2 worm cellular contexts compared by ENCODE assay signal in the genomic region with DNA sequence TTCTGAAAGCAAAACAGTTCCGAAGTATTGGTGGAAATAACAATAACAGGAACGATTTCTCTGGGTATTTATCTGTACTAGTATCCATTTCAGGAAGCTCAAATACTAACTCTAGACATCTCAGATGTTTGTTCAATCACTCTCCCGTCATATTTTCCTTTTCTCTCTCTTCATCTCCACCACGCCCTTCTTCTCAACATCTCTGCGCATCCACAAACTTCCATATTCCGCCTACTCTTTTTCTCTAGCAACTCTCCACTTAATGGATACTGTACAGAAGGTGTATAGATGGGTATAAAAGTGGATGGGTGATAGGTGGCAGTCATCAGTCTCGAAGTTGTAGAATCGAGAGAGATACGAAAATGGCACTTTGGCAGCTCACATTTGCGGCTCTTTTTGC.
A peak's percentile ranks its signal among the peaks of the same experiment; 100 is the strongest.
TF ChIP-seq lines count a peak whose summit lies in the region.

A gene (plus strand): TSS at position 336 of the 400 bp plus-strand sequence.

TF ChIP-seq in whole organism, L1 larva, 84 proteins besides CTCF, POLR2A, EP300 and RAD21 (continued from another document):
- TF ChIP-seq nhr-84 (tag; optimal IDR thresholded peaks at IDR 0.05; lab: Kevin White, UChicago) (no peak), ama-1 (optimal IDR thresholded peaks at IDR 0.05; lab: Kevin White, UChicago) (no peak), mef-2 (tag; optimal IDR thresholded peaks at IDR 0.05; lab: Kevin White, UChicago) (no peak), lir-3 (tag; optimal IDR thresholded peaks at IDR 0.05; lab: Kevin White, UChicago; ENCODE audit: poor library complexity) (no peak), C16A3.4 (tag; optimal IDR thresholded peaks at IDR 0.05; lab: Kevin White, UChicago) (no peak), ztf-11 (tag; optimal IDR thresholded peaks at IDR 0.05; lab: Kevin White, UChicago) (no peak), ztf-4 (tag; optimal IDR thresholded peaks at IDR 0.05; lab: Kevin White, UChicago) (no peak), lin-39 (tag; optimal IDR thresholded peaks at IDR 0.05; lab: Kevin White, UChicago) (no peak), efl-1 (optimal IDR thresholded peaks at IDR 0.05; lab: Kevin White, UChicago) (peak in 1 of 2 experiments; percentile 30), efl-1 (GFP tag; optimal IDR thresholded peaks at IDR 0.05 in 1 of 2; lab: Kevin White, UChicago) (no peak), zag-1 (tag; optimal IDR thresholded peaks at IDR 0.05; lab: Kevin White, UChicago) (no peak), nhr-77 (tag; optimal IDR thresholded peaks at IDR 0.05; lab: Kevin White, UChicago) (no peak), unc-130 (tag; optimal IDR thresholded peaks at IDR 0.05; lab: Kevin White, UChicago) (no peak), fkh-10 (GFP tag; optimal IDR thresholded peaks at IDR 0.05; lab: Kevin White, UChicago) (no peak), nhr-47 (tag; optimal IDR thresholded peaks at IDR 0.05; lab: Kevin White, UChicago) (no peak), egl-27 (tag; optimal IDR thresholded peaks at IDR 0.05; lab: Kevin White, UChicago) (no peak), mdl-1 (tag; optimal IDR thresholded peaks at IDR 0.05; lab: Kevin White, UChicago) (no peak), C34B4.2 (tag; optimal IDR thresholded peaks at IDR 0.05; lab: Kevin White, UChicago) (no peak), sox-4 (tag; optimal IDR thresholded peaks at IDR 0.05; lab: Kevin White, UChicago) (no peak), fkh-4 (tag; optimal IDR thresholded peaks at IDR 0.05; lab: Kevin White, UChicago; ENCODE audit: borderline replicate concordance) (no peak), swsn-7 (tag; optimal IDR thresholded peaks at IDR 0.05; lab: Kevin White, UChicago) (no peak), egl-13 (tag; optimal IDR thresholded peaks at IDR 0.05; lab: Kevin White, UChicago) (no peak), grh-1 (GFP tag; IDR thresholded peaks at IDR 0.05; lab: Robert Waterston, UW) (0 out of 2 replicates have a peak, but pooled peaks have one; percentile 15), blmp-1 (tag; optimal IDR thresholded peaks at IDR 0.05; lab: Kevin White, UChicago) (peak; percentile 87), lin-35 (GFP tag; optimal IDR thresholded peaks at IDR 0.05; lab: Kevin White, UChicago) (peak in 1 of 2 experiments; percentile 46), nhr-71 (tag; optimal IDR thresholded peaks at IDR 0.05; lab: Kevin White, UChicago) (peak; percentile 42), dpl-1 (GFP tag; optimal IDR thresholded peaks at IDR 0.05; lab: Kevin White, UChicago) (no peak), ceh-63 (GFP tag; optimal IDR thresholded peaks at IDR 0.05; lab: Kevin White, UChicago) (no peak), ceh-88 (GFP tag; IDR thresholded peaks at IDR 0.05; lab: Robert Waterston, UW) (no peak), mep-1 (tag; optimal IDR thresholded peaks at IDR 0.05; lab: Kevin White, UChicago) (peak; percentile 37), hpl-2 (GFP tag; optimal IDR thresholded peaks at IDR 0.05; lab: Kevin White, UChicago) (no peak), snu-23 (GFP tag; optimal IDR thresholded peaks at IDR 0.05; lab: Kevin White, UChicago) (peak; percentile 51), nhr-90 (tag; optimal IDR thresholded peaks at IDR 0.05; lab: Kevin White, UChicago; ENCODE audit: poor library complexity) (no peak), hlh-17 (GFP tag; optimal IDR thresholded peaks at IDR 0.05; lab: Kevin White, UChicago; ENCODE audit: borderline replicate concordance) (no peak), fkh-8 (tag; optimal IDR thresholded peaks at IDR 0.05; lab: Kevin White, UChicago) (no peak), nhr-237 (tag; optimal IDR thresholded peaks at IDR 0.05; lab: Kevin White, UChicago) (no peak), xbp-1 (tag; optimal IDR thresholded peaks at IDR 0.05; lab: Kevin White, UChicago) (no peak)
TF ChIP-seq in whole organism, L1 larva: peak in this region for 15.

TF ChIP-seq in whole organism, L2 larva, 48 proteins besides CTCF, POLR2A, EP300 and RAD21 (continued from another document):
- no peak for TF ChIP-seq skn-1 (tag; optimal IDR thresholded peaks at IDR 0.05; lab: Kevin White, UChicago)
- no peak for TF ChIP-seq alr-1 (tag; optimal IDR thresholded peaks at IDR 0.05; lab: Kevin White, UChicago)
- TF ChIP-seq ZK546.5 (tag; optimal IDR thresholded peaks at IDR 0.05; lab: Kevin White, UChicago), result no peak
- peak; percentile 10 for TF ChIP-seq egl-27 (tag; optimal IDR thresholded peaks at IDR 0.05; lab: Kevin White, UChicago)
- TF ChIP-seq peb-1 (tag; optimal IDR thresholded peaks at IDR 0.05; lab: Kevin White, UChicago), result no peak
- no peak for TF ChIP-seq ztf-11 (tag; optimal IDR thresholded peaks at IDR 0.05; lab: Kevin White, UChicago)
- TF ChIP-seq Y55F3AM.14 (GFP tag; optimal IDR thresholded peaks at IDR 0.05; lab: Kevin White, UChicago), result no peak
- TF ChIP-seq sma-9 (GFP tag; optimal IDR thresholded peaks at IDR 0.05; lab: Kevin White, UChicago), result peak; percentile 31
- TF ChIP-seq sma-9 (tag; optimal IDR thresholded peaks at IDR 0.05; lab: Kevin White, UChicago), result no peak
- TF ChIP-seq nhr-12 (tag; optimal IDR thresholded peaks at IDR 0.05; lab: Kevin White, UChicago), result no peak
- no peak for TF ChIP-seq unc-39 (tag; optimal IDR thresholded peaks at IDR 0.05; lab: Kevin White, UChicago)
